Fruit fly (Drosophila melanogaster): Measurements from ENCODE around the gene CG17325.

The CG17325 gene

DNA sequence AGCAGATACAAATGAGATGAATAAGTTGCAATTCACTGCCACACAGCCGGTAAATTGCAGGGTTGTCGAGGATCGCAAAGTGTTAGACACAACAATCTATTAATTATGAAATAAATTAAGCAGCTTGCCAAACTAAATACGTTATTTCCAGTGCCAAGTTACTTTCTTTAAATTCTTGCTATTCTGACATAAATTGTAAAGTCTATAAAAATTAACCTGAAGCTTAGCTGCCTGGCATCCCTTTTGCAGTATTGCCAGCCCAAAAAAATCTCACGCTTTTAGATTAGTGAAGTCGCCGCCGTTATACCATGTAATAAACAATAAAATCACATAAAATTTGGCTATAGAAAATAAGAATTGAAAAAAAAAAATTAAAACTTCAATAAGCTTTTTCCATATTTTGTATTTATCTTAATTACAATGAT lies 45.2 kb downstream of the CG17325 start (continued):
- no peak for TF ChIP-seq Hr78 (GFP tag; optimal IDR thresholded peaks at IDR 0.05)
- TF ChIP-seq Myc (optimal IDR thresholded peaks at IDR 0.05): no peak

DNA sequence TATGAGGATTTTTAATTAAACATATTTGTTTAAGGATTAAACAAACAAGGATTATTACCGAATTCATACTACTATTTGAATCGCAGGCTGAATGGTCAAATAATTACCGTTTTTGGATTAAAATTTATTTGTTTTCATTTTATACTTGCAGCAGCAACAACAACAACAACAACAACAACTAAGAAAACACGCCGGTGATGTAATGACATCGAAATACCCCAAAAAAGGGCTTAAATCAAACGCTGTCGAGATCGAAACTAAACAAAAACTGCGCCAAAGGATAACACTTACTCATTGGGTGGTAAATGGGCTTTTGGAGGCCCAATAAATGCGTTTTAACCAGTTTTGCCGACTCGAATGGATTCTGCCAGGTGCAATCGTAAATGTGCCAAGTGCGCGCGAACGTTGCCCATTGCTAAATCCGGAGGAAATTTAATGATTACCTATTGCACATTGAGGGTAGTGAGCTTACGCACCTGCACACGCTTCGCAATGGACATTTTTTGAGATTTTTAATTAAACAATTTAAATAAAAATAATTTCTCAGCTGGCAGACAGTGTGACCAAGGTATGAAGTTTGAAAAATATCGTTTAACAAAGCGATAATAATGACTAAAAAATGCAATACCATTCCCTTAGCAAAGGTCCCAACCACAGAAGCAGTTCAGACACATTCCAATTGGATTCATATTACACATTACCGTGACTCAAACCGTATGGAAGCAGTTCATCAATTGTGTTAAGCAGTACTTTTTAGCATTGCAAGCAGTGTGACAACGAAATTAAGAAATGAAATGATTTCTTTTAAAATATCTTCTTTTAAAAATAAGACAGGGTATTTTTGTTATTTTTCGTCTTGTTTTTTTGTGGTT lies 46.4 kb downstream of the CG17325 start, which contains the start of the genes CG10602 and mRpL13:
Gene CG10602 (minus strand): TSS at position 588 of the 872 bp plus-strand sequence.
Gene mRpL13 (minus strand): TSS at position 588 of the 872 bp plus-strand sequence.
- peak; percentile 8 for TF ChIP-seq Hr78 (GFP tag; optimal IDR thresholded peaks at IDR 0.05)
- no peak for TF ChIP-seq HLH106 (tag; optimal IDR thresholded peaks at IDR 0.05)
- TF ChIP-seq dl (GFP tag; optimal IDR thresholded peaks at IDR 0.05; ENCODE audit: insufficient read depth in 1 of 2, partially characterized antibody in 2 of 2): no peak
- TF ChIP-seq Myc (optimal IDR thresholded peaks at IDR 0.05): peak; percentile 52
- TF ChIP-seq sv (GFP tag; optimal IDR thresholded peaks at IDR 0.05): no peak
- TF ChIP-seq CG9705 (GFP tag; optimal IDR thresholded peaks at IDR 0.05): no peak
- TF ChIP-seq CrebA (GFP tag; optimal IDR thresholded peaks at IDR 0.05; ENCODE audit: borderline replicate concordance): no peak
- TF ChIP-seq Hnf4 (GFP tag; optimal IDR thresholded peaks at IDR 0.05): peak; percentile 33
- peak; percentile 68 for TF ChIP-seq N (GFP tag; optimal IDR thresholded peaks at IDR 0.05)
- TF ChIP-seq Dif (GFP tag; optimal IDR thresholded peaks at IDR 0.05; ENCODE audit: partially characterized antibody): peak; percentile 43
- TF ChIP-seq CG32264 (GFP tag; optimal IDR thresholded peaks at IDR 0.05): no peak

DNA sequence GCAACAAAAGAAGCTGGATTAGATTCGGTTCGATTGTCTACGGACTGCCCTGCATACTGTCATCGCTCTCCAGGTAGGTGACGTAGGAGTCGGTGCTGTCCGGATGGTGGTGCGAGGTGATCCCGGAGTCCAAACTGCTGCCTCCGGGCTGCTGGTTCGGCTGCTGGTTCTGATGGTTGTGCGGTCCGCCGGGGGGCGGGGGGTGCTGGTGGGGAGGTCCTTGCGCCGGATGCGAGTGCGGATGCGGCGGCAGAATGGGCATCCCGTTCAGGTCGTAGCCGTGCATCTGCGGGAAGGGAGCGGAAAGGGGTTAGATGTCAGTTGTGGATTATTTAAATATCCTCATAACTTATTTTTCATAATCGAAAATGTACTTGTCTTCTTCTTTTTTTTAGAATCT lies 48.5 kb downstream of the CG17325 start:
- TF ChIP-seq Dfd (GFP tag; optimal IDR thresholded peaks at IDR 0.05) (peak; percentile 98), lola (GFP tag; optimal IDR thresholded peaks at IDR 0.05) (no peak), dmrt93B (GFP tag; optimal IDR thresholded peaks at IDR 0.05) (no peak), Vsx2 (GFP tag; optimal IDR thresholded peaks at IDR 0.05; ENCODE audit: partially characterized antibody) (no peak), rgr (GFP tag; optimal IDR thresholded peaks at IDR 0.05) (no peak), Mio (GFP tag; optimal IDR thresholded peaks at IDR 0.05) (no peak), dl (GFP tag; optimal IDR thresholded peaks at IDR 0.05; ENCODE audit: insufficient read depth in 1 of 2, partially characterized antibody in 2 of 2) (no peak)

Measured in whole organism, wandering third instar larva.